Worm (Caenorhabditis elegans) whole organism, late embryonic: Measurements from ENCODE around the gene prx-6.

Experiments used
- Y22D7AL.16 ChIP-seq: sonication (generic microtip); optimal IDR thresholded peaks from 2 replicates; lab custom pipeline; 2016; ENCODE audit warnings: missing genetic modification characterization, missing compliant biosample characterization
- ahr-1 ChIP-seq: sonication (generic microtip); optimal IDR thresholded peaks from 2 replicates; lab custom pipeline; 2016; ENCODE audit warnings: missing genetic modification characterization, missing compliant biosample characterization
- ceh-18 ChIP-seq: sonication (generic microtip); optimal IDR thresholded peaks from 2 replicates; lab custom pipeline; 2016; ENCODE audit warnings: missing genetic modification characterization, missing compliant biosample characterization
- ceh-19 ChIP-seq: fragments of 200-800 bp; sonication (Bioruptor generic); optimal IDR thresholded peaks from 2 replicates; lab custom pipeline; 2018; ENCODE audit warnings: mild to moderate bottlenecking, missing genetic modification characterization, missing compliant biosample characterization
- ceh-24 ChIP-seq: sonication (generic microtip); optimal IDR thresholded peaks from 2 replicates; lab custom pipeline; 2016; ENCODE audit warnings: mild to moderate bottlenecking, missing genetic modification characterization, missing compliant biosample characterization
- ceh-48 ChIP-seq: sonication (generic microtip); optimal IDR thresholded peaks from 2 replicates; lab custom pipeline; 2016; ENCODE audit warnings: missing genetic modification characterization, inconsistent platforms, missing compliant biosample characterization
- ceh-6 ChIP-seq: fragments of 200-800 bp; sonication (Bioruptor generic); optimal IDR thresholded peaks from 2 replicates; lab custom pipeline; 2018; ENCODE audit warnings: mild to moderate bottlenecking, missing genetic modification characterization, missing compliant biosample characterization
- ceh-9 ChIP-seq: sonication (generic microtip); optimal IDR thresholded peaks from 2 replicates; lab custom pipeline; 2016; ENCODE audit warnings: mild to moderate bottlenecking, missing genetic modification characterization, inconsistent platforms, missing compliant biosample characterization
- che-1 ChIP-seq: sonication (generic microtip); optimal IDR thresholded peaks from 2 replicates; lab custom pipeline; 2016; ENCODE audit warnings: mild to moderate bottlenecking, missing genetic modification characterization, missing compliant biosample characterization
- dve-1 ChIP-seq: sonication (generic microtip); optimal IDR thresholded peaks from 2 replicates; lab custom pipeline; 2017; ENCODE audit warnings: antibody characterized with exemption, mild to moderate bottlenecking, missing genetic modification characterization, missing compliant biosample characterization
- elt-2 ChIP-seq: sonication (generic microtip); optimal IDR thresholded peaks from 2 replicates; lab custom pipeline; 2016; ENCODE audit warnings: missing genetic modification reagents, missing genetic modification characterization, missing compliant biosample characterization
- elt-4 ChIP-seq: sonication (generic microtip); optimal IDR thresholded peaks from 2 replicates; lab custom pipeline; 2016; ENCODE audit warnings: missing genetic modification characterization, missing compliant biosample characterization
- eyg-1 ChIP-seq: sonication (generic microtip); optimal IDR thresholded peaks from 2 replicates; lab custom pipeline; 2016; ENCODE audit warnings: missing genotype, missing genetic modification characterization, missing compliant biosample characterization
- fkh-10 ChIP-seq: fragments of 150-350 bp; optimal IDR thresholded peaks from 2 replicates; lab custom pipeline; 2014; ENCODE audit warnings: missing biosample characterization, missing genetic modification reagents, missing genetic modification characterization
- gmeb-2 ChIP-seq: sonication (generic microtip); optimal IDR thresholded peaks from 2 replicates; lab custom pipeline; 2016; ENCODE audit warnings: missing genetic modification characterization, inconsistent platforms, missing compliant biosample characterization
- hlh-30 ChIP-seq: sonication (generic microtip); optimal IDR thresholded peaks from 2 replicates; lab custom pipeline; 2017; ENCODE audit warnings: antibody characterized with exemption, missing genetic modification characterization, missing compliant biosample characterization; ENCODE audit not compliant: insufficient read depth
- hlh-6 ChIP-seq: sonication (generic microtip); optimal IDR thresholded peaks from 2 replicates; lab custom pipeline; 2016; ENCODE audit warnings: missing genotype, missing genetic modification characterization, missing compliant biosample characterization
- lin-11 ChIP-seq: fragments of 200-800 bp; sonication (Bioruptor generic); optimal IDR thresholded peaks from 2 replicates; lab custom pipeline; 2018; ENCODE audit warnings: mild to moderate bottlenecking, missing genetic modification characterization, missing compliant biosample characterization
- madf-2 ChIP-seq: sonication (generic microtip); optimal IDR thresholded peaks from 2 replicates; lab custom pipeline; 2017; ENCODE audit warnings: missing genetic modification characterization, missing compliant biosample characterization
- mec-3 ChIP-seq: sonication (generic microtip); optimal IDR thresholded peaks from 2 replicates; lab custom pipeline; 2016; ENCODE audit warnings: borderline replicate concordance, missing genetic modification characterization, missing compliant biosample characterization
- nfya-1 ChIP-seq: sonication (generic microtip); optimal IDR thresholded peaks from 2 replicates; lab custom pipeline; 2017; ENCODE audit warnings: missing genetic modification characterization, mild to moderate bottlenecking, missing compliant biosample characterization, antibody characterized with exemption, moderate library complexity
- nhr-11 ChIP-seq: fragments of 150-350 bp; optimal IDR thresholded peaks from 2 replicates; lab custom pipeline; 2014; ENCODE audit warnings: missing biosample characterization, missing genetic modification characterization
- nhr-232 ChIP-seq: sonication (generic microtip); optimal IDR thresholded peaks from 2 replicates; lab custom pipeline; 2016; ENCODE audit warnings: missing genetic modification characterization, missing compliant biosample characterization
- npax-4 ChIP-seq: sonication (generic microtip); optimal IDR thresholded peaks from 2 replicates; lab custom pipeline; 2016; ENCODE audit warnings: missing genetic modification characterization, missing compliant biosample characterization
- odd-2 ChIP-seq: sonication (generic microtip); optimal IDR thresholded peaks from 2 replicates; lab custom pipeline; 2017; ENCODE audit warnings: antibody characterized with exemption, mild to moderate bottlenecking, missing genetic modification characterization, missing compliant biosample characterization
- pag-3 ChIP-seq: sonication (generic microtip); optimal IDR thresholded peaks from 2 replicates; lab custom pipeline; 2016; ENCODE audit warnings: missing compliant biosample characterization, missing genetic modification characterization, borderline replicate concordance
- pat-9 ChIP-seq: fragments of 200-800 bp; sonication (Bioruptor generic); optimal IDR thresholded peaks from 2 replicates; lab custom pipeline; 2018; ENCODE audit warnings: mild to moderate bottlenecking, missing genetic modification characterization, moderate library complexity, missing compliant biosample characterization
- pax-1 ChIP-seq: fragments of 150-350 bp; optimal IDR thresholded peaks from 2 replicates; lab custom pipeline; 2014; ENCODE audit warnings: missing biosample characterization, missing genetic modification characterization
- pha-2 ChIP-seq: sonication (generic microtip); optimal IDR thresholded peaks from 2 replicates; lab custom pipeline; 2017; ENCODE audit warnings: mild to moderate bottlenecking, missing genetic modification characterization, missing compliant biosample characterization
- pha-4 ChIP-seq: fragments of 150-350 bp; optimal IDR thresholded peaks from 2 replicates; lab custom pipeline; 2018; ENCODE audit warnings: missing biosample characterization, missing genetic modification reagents, missing genetic modification characterization
- ref-2 ChIP-seq: sonication (generic microtip); optimal IDR thresholded peaks from 2 replicates; lab custom pipeline; 2016; ENCODE audit warnings: missing genetic modification characterization, missing compliant biosample characterization
- sdc-2 ChIP-seq: sonication (generic microtip); optimal IDR thresholded peaks from 2 replicates; lab custom pipeline; 2016; ENCODE audit warnings: missing genotype, missing genetic modification characterization, missing compliant biosample characterization

The prx-6 gene

ce11 chrV:4691657-4692056 lies 28.2 kb downstream of the prx-6 start:
- TF ChIP-seq eyg-1 (tag; lab: Kevin White, UChicago): no peak
- TF ChIP-seq madf-2 (tag; lab: Kevin White, UChicago): no peak
- TF ChIP-seq dve-1: no peak
- no peak for TF ChIP-seq lin-11 (tag; lab: Kevin White, UChicago)
- no peak for TF ChIP-seq sdc-2 (tag; lab: Kevin White, UChicago)
- no peak for TF ChIP-seq elt-4 (tag; lab: Kevin White, UChicago)

ce11 chrV:4689234-4689633 lies 30.7 kb downstream of the prx-6 start, which contains the start of gene K03B4.1:
Gene K03B4.1, plus strand, starts transcription at chrV:4689330.
- TF ChIP-seq ref-2: no peak
- no peak for TF ChIP-seq lin-11 (tag; lab: Kevin White, UChicago)
- TF ChIP-seq Y22D7AL.16 (tag; lab: Kevin White, UChicago): no peak
- TF ChIP-seq pax-1 (tag; lab: Kevin White, UChicago): no peak
- TF ChIP-seq pat-9 (tag; lab: Kevin White, UChicago): no peak
- no peak for TF ChIP-seq ceh-9 (tag; lab: Kevin White, UChicago)
- TF ChIP-seq ceh-6: no peak

- TF ChIP-seq sdc-2 (tag; lab: Kevin White, UChicago) (no peak), hlh-30 (tag; lab: Kevin White, UChicago) (no peak), fkh-10 (GFP tag; lab: Kevin White, UChicago) (no peak), ceh-24 (no peak), npax-4 (no peak), ahr-1 (tag; lab: Kevin White, UChicago) (no peak), nhr-11 (tag; lab: Kevin White, UChicago) (no peak), che-1 (no peak), odd-2 (tag; lab: Kevin White, UChicago) (no peak), hlh-6 (tag; lab: Kevin White, UChicago) (no peak), elt-2 (tag; lab: Kevin White, UChicago) (no peak), pha-2 (tag; lab: Kevin White, UChicago) (no peak), ceh-48 (tag; lab: Kevin White, UChicago) (no peak), madf-2 (tag; lab: Kevin White, UChicago) (no peak), pag-3 (tag; lab: Kevin White, UChicago) (no peak), gmeb-2 (tag; lab: Kevin White, UChicago) (no peak)
- TF ChIP-seq, all 69 proteins: peak for 0
These were observed 31.9 kb downstream of the prx-6 start, which contains the start of gene K03B4.2 for ce11 chrV:4687944-4688505. Gene K03B4.2, plus strand, starts transcription at chrV:4687994.

ce11 chrV:4686680-4687470 lies 33.0 kb downstream of the prx-6 start, which contains the start of gene taf-10:
Gene taf-10, plus strand, starts transcription at chrV:4687103.
- TF ChIP-seq ceh-18 (tag; lab: Kevin White, UChicago): no peak
- no peak for TF ChIP-seq npax-4
- no peak for TF ChIP-seq ceh-19 (GFP tag; lab: Kevin White, UChicago)
- TF ChIP-seq pha-4 (tag; lab: Kevin White, UChicago): no peak
- peak; percentile 33 for TF ChIP-seq nfya-1 (tag; lab: Kevin White, UChicago)
- no peak for TF ChIP-seq mec-3 (tag; lab: Kevin White, UChicago)
- TF ChIP-seq ref-2: no peak
- TF ChIP-seq hlh-30 (tag; lab: Kevin White, UChicago): peak; percentile 82
- no peak for TF ChIP-seq pat-9 (tag; lab: Kevin White, UChicago)
- TF ChIP-seq ceh-24: no peak
- TF ChIP-seq sdc-2 (tag; lab: Kevin White, UChicago): no peak
- TF ChIP-seq odd-2 (tag; lab: Kevin White, UChicago): no peak
- no peak for TF ChIP-seq nhr-232 (tag; lab: Kevin White, UChicago)
- TF ChIP-seq, all 69 proteins: peak for 2
